Worm (Caenorhabditis elegans): ENCODE data around the gene F09F9.3.

- TF ChIP-seq lsy-2 (tag; optimal IDR thresholded peaks at IDR 0.05) (no peak), unc-62 (GFP tag; optimal IDR thresholded peaks at IDR 0.05 in 1 of 2) (no peak), unc-62 (tag; optimal IDR thresholded peaks at IDR 0.05) (no peak), ama-1 (optimal IDR thresholded peaks at IDR 0.05) (no peak), D1046.2 (GFP tag; IDR thresholded peaks at IDR 0.05) (no peak), fkh-10 (GFP tag; optimal IDR thresholded peaks at IDR 0.05) (peak; percentile 64)
Observed at ce11 chrX:4088943-4089342, 31.9 kb downstream of the F09F9.3 start.

Data from whole organism, L4 larva.